Worm (Caenorhabditis elegans) whole organism, late embryonic: ENCODE results near the gene dolk-1.

ENCODE experiments used
- ama-1 ChIP-seq: fragments of 150-350 bp; optimal IDR thresholded peaks from 2 replicates; lab custom pipeline; 2014
- ceh-31 ChIP-seq: sonication (generic microtip); optimal IDR thresholded peaks from 2 replicates; lab custom pipeline; 2016; ENCODE audit warnings: missing genetic modification characterization, missing compliant biosample characterization
- dmd-4 ChIP-seq: sonication (generic microtip); optimal IDR thresholded peaks from 2 replicates; lab custom pipeline; 2016; ENCODE audit warnings: borderline replicate concordance, missing genetic modification characterization, missing compliant biosample characterization
- dve-1 ChIP-seq: sonication (generic microtip); optimal IDR thresholded peaks from 2 replicates; lab custom pipeline; 2017; ENCODE audit warnings: antibody characterized with exemption, mild to moderate bottlenecking, missing genetic modification characterization, missing compliant biosample characterization
- ets-4 ChIP-seq: sonication (generic microtip); optimal IDR thresholded peaks from 2 replicates; lab custom pipeline; 2016; ENCODE audit warnings: missing genetic modification characterization, missing compliant biosample characterization
- lim-6 ChIP-seq: sonication (generic microtip); optimal IDR thresholded peaks from 2 replicates; lab custom pipeline; 2016; ENCODE audit warnings: missing genetic modification characterization, missing compliant biosample characterization
- nfya-1 ChIP-seq: sonication (generic microtip); optimal IDR thresholded peaks from 2 replicates; lab custom pipeline; 2017; ENCODE audit warnings: missing genetic modification characterization, mild to moderate bottlenecking, missing compliant biosample characterization, antibody characterized with exemption, moderate library complexity
- nhr-11 ChIP-seq: fragments of 150-350 bp; optimal IDR thresholded peaks from 2 replicates; lab custom pipeline; 2014; ENCODE audit warnings: missing biosample characterization, missing genetic modification characterization
- odd-2 ChIP-seq: sonication (generic microtip); optimal IDR thresholded peaks from 2 replicates; lab custom pipeline; 2017; ENCODE audit warnings: antibody characterized with exemption, mild to moderate bottlenecking, missing genetic modification characterization, missing compliant biosample characterization
- pag-3 ChIP-seq: sonication (generic microtip); optimal IDR thresholded peaks from 2 replicates; lab custom pipeline; 2016; ENCODE audit warnings: missing compliant biosample characterization, missing genetic modification characterization, borderline replicate concordance
- pha-4 ChIP-seq: fragments of 150-350 bp; optimal IDR thresholded peaks from 2 replicates; lab custom pipeline; 2018; ENCODE audit warnings: missing biosample characterization, missing genetic modification reagents, missing genetic modification characterization
- rnt-1 ChIP-seq: sonication (generic microtip); optimal IDR thresholded peaks from 2 replicates; lab custom pipeline; 2016; ENCODE audit warnings: missing genetic modification characterization, missing compliant biosample characterization
- sox-2 ChIP-seq: fragments of 200-800 bp; sonication (Bioruptor generic); IDR thresholded peaks from 2 replicates; pipeline ENCODE4 v1.3.6; 2022; ENCODE audit warnings: missing genetic modification reagents, missing genetic modification characterization, missing compliant biosample characterization

DNA sequence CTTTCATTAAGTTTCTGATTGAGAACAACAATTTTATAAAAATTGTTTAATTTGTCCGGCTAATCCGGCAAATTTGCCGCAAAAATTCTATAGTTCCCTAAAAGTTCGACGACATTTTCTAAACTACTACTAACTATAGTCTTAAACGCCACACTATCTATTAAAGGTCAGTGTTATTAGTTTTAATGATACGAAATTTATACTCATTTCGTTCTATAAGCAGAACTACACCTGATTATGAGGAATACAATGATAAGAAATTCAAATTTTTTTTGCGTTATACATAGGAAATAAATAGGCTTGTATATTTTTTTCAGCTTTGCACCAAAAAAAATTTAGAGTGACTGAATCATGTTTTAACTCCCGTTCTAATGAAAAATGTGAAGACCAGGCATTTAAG is 15.0 kb upstream of the dolk-1 start:
- TF ChIP-seq dmd-4 (no peak), dve-1 (no peak), pag-3 (tag; lab: Kevin White, UChicago) (no peak), nfya-1 (tag; lab: Kevin White, UChicago) (no peak), ets-4 (tag; lab: Kevin White, UChicago) (no peak), ceh-31 (tag; lab: Kevin White, UChicago) (no peak), ama-1 (lab: Kevin White, UChicago) (no peak), nhr-11 (tag; lab: Kevin White, UChicago) (no peak), rnt-1 (tag; lab: Kevin White, UChicago) (no peak), lim-6 (tag; lab: Kevin White, UChicago) (no peak), sox-2 (GFP tag; lab: Robert Waterston, UW) (no peak), pha-4 (tag; lab: Kevin White, UChicago) (no peak), odd-2 (tag; lab: Kevin White, UChicago) (no peak)
